Worm (Caenorhabditis elegans): ENCODE data around the gene decr-1.2.

The decr-1.2 gene

DNA sequence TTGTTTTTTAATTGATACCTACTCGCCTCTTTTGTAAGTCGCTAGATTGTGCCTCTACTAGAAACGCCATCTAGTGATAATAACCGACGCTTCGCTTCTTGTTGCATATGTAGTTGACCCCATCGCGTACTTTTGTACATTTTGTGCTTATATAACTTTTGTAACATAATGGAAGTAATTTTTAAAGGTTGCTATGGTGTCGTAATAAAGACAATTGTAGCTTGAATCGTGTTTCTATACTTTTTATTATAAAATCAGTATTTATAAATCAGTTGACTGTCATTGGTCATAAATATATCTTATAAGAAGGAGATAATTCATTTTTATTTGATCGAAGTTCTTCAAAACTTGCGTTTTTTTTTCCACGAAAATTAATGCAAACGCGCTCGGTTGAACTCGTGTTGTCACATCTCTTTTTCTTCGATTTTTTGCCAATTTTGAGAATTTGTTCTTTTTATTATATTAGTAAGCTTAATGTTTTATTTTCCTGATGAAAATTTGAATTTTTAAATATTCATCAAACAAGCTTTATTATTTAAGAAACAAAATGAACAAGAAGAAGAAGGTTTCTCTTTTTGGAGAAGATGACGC, 32.2 kb downstream of the decr-1.2 start, which contains the start of gene F54C9.9:
Gene F54C9.9, plus strand, starts transcription at position 541 of the 591 bp plus-strand sequence.
- TF ChIP-seq nfya-1 (tag; optimal IDR thresholded peaks at IDR 0.05; ENCODE audit: insufficient read depth) (peak; percentile 21), pha-4 (tag; optimal IDR thresholded peaks at IDR 0.05) (peak; percentile 71), nhr-67 (tag; optimal IDR thresholded peaks at IDR 0.05) (peak; percentile 35), lin-15B (tag; optimal IDR thresholded peaks at IDR 0.05) (peak; percentile 42), mdl-1 (tag; optimal IDR thresholded peaks at IDR 0.05) (no peak)

DNA sequence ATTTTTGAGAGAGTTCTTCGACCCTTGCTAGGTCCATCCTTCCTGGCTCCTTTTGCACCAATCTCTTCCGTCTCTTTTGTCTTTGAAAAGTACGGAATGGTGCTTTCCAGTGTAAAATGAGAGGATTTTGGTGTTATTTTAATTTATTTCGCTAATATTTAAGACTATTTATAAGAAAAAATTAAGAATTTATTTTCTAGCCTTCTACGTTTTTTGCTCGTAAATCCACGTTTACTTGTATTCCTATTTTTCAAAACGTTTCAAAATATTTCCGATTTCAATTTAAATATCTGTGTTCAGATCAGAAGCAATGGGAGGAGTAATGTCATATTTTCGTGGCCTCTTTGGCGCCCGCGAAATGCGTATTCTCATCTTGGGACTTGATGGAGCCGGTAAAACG, 36.3 kb downstream of the decr-1.2 start, which contains the start of gene arl-1:
Gene arl-1, plus strand, starts transcription at position 301 of the 400 bp plus-strand sequence.
- TF ChIP-seq elt-3 (tag; optimal IDR thresholded peaks at IDR 0.05): no peak
- TF ChIP-seq ZK546.5 (tag; optimal IDR thresholded peaks at IDR 0.05): no peak

DNA sequence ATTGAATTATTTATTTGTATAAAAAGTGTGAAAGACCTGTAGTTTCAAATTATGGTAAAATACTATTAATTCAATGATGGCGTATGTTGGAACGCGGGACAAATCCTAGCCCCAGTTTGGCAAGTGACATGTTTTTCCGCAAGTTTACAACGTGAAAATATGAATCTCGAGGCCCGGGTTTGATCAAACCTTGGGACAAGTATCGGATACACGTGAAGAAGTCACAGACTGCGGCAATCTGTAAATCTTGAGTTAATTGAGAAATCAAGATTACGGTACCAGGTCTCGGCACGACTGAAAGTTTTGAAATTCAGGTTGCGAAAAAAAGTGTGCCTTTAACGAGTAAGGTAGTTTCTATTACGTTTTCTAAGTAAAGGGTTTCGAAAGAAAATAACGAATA, 37.6 kb downstream of the decr-1.2 start:
- TF ChIP-seq ztf-4 (tag; optimal IDR thresholded peaks at IDR 0.05) (no peak), ama-1 (optimal IDR thresholded peaks at IDR 0.05) (no peak), elt-2 (tag; optimal IDR thresholded peaks at IDR 0.05) (no peak), snpc-4 (tag; optimal IDR thresholded peaks at IDR 0.05) (no peak), nhr-237 (tag; optimal IDR thresholded peaks at IDR 0.05) (no peak)

DNA sequence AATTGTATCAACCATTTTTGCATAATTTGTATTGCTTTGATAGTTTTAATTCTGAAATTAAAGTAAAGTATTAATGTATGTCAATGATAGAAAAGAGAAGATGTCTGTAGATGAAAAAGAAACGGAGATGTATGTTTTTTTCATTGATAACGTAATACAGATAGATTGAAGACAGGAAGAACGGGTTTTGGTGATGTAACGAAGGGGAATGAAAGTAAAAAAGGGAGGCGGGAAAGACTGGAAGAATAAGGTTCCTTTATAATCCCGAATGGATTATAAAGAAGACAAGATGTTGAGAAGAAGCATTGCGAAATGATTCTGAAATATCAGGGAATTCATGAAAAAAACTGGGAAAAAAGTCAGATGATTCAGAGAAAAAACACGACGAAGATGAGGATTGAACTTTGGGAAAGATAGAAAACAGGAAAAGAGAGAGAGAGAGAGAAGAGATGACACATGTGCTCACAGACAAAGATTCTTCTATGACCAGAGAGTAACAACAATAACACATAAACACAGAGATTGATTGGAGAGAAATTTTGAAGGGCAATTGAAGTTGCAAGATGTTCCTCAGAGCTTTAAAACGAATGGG, 39.7 kb downstream of the decr-1.2 start, which contains the start of gene F54C9.11:
Gene F54C9.11, minus strand, starts transcription at position 51 of the 592 bp plus-strand sequence.
- TF ChIP-seq pqm-1 (tag; optimal IDR thresholded peaks at IDR 0.05) (no peak), nhr-77 (tag; optimal IDR thresholded peaks at IDR 0.05) (no peak), nfya-1 (tag; optimal IDR thresholded peaks at IDR 0.05; ENCODE audit: insufficient read depth) (peak; percentile 47), egl-5 (tag; optimal IDR thresholded peaks at IDR 0.05) (peak; percentile 42), ceh-9 (tag; optimal IDR thresholded peaks at IDR 0.05) (no peak)

DNA sequence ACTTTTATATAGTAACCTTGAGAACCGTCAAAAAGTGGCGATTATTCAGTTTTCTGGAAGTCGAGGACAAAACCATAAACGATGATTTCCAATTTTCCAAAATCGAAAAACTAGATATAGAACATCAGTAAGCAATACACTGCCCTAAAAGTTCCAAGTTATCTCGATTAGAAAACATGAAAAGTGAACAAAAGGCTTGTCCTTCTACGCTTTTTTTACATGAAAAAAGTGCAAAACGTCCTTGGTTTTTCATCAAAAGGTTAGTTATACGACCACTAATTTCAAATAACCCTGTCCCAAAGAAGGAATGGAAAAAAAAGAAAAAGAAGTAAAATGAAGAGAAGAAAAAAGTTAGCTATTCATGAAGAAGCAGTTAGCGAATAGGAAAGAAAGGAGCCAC, 40.5 kb downstream of the decr-1.2 start:
- TF ChIP-seq fkh-10 (GFP tag; optimal IDR thresholded peaks at IDR 0.05) (no peak), nhr-25 (tag; optimal IDR thresholded peaks at IDR 0.05) (peak; percentile 56)

DNA sequence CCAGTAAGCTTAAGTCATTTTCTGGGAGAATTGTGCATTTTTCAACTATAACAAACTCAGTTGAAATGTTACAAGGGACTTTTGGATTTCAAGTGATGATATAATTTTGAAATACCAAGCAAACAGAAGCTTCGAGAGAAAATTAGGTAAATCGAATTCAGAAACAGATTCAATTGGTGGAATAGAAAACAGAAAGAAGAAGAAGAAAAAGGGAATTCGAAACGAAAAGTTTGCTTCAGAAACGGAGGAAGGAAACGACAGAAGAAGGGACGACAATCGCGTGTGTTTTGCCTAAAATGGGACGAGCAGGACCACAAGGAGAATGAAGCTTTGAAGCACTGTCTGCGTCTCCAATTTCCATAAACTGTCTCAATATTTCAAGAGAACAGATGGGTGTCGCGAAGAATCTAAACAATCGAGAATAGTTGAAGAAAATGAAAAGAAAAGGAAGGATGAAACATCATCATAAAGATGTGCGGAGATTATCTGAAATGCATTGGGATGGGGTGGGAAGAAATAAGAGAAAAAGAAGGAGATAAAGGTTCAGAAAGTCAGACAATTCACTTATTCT, 42.3 kb downstream of the decr-1.2 start:
- TF ChIP-seq elt-1 (tag; optimal IDR thresholded peaks at IDR 0.05) (peak; percentile 64), lin-39 (tag; optimal IDR thresholded peaks at IDR 0.05) (peak; percentile 18), aly-2 (tag; optimal IDR thresholded peaks at IDR 0.05) (no peak), nfya-1 (tag; optimal IDR thresholded peaks at IDR 0.05; ENCODE audit: insufficient read depth) (peak; percentile 14)

DNA sequence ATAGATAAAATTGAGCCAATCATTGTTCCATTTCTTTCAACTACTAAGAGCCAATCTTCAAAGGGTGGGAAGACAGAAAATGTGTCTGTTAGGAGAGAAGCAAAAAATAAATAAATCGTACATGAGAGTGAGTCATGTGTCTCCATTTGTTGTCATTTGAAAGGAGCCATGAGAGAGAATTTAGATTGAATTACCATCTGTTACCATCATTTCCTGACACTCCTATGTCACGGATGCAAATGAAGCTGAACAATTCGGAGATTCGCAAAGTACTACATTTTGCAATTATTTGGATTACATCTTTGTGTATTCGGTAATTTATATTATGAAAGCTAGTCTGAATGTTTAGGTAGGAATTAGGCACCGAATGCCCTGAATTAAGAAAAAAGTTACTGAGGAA, 43.0 kb downstream of the decr-1.2 start:
- TF ChIP-seq eor-1 (tag; optimal IDR thresholded peaks at IDR 0.05) (no peak), nhr-12 (tag; optimal IDR thresholded peaks at IDR 0.05) (no peak)

DNA sequence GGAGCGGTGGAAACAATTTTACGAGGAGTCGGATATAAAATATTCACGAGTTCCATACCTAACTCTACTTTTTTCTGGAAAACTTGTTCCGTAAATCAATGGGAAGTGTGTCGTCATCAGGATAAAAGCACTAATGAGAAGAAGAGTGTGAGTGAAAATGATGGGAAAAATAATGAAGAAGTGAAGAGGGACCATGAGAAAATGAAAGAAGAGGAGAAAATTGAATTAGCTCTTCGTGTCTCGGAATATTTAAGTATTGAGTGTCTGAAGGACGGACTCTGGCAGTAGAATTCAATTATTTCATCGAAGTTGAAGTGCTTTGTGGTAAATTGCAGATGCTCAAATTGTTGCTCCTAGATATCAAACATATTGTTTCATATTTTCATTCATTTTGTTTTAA, 43.8 kb downstream of the decr-1.2 start:
- TF ChIP-seq pha-4 (tag; optimal IDR thresholded peaks at IDR 0.05) (no peak), fkh-10 (GFP tag; optimal IDR thresholded peaks at IDR 0.05) (peak; percentile 47), nfya-1 (tag; optimal IDR thresholded peaks at IDR 0.05; ENCODE audit: insufficient read depth) (peak; percentile 30)

DNA sequence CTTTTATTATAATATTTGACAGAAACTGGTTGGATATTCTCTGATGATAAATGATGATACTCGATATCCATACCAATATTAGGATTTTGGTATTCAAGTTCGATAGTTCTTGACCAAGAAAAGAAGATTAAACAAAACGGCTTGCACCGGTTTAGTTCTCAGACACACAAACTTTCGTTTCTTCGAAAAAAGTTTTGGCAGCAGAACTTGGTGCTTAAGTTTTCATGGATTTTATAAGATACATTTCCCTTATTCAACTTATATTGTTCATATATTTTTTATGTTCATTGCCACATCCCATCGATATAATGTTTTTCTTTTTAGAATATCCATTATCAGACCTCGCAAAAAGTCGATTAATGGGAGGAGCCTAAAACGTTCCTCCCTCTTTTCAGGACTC, 45.3 kb downstream of the decr-1.2 start, which contains the start of gene aptf-4:
Gene aptf-4, plus strand, starts transcription at position 301 of the 400 bp plus-strand sequence.
- no peak for TF ChIP-seq lin-15B (tag; optimal IDR thresholded peaks at IDR 0.05)
- TF ChIP-seq nhr-67 (tag; optimal IDR thresholded peaks at IDR 0.05): no peak
- no peak for TF ChIP-seq sea-2 (GFP tag; optimal IDR thresholded peaks at IDR 0.05)
- no peak for TF ChIP-seq ZK546.5 (tag; optimal IDR thresholded peaks at IDR 0.05)
- no peak for TF ChIP-seq unc-39 (tag; optimal IDR thresholded peaks at IDR 0.05)
- TF ChIP-seq pqm-1 (tag; optimal IDR thresholded peaks at IDR 0.05): no peak
- no peak for TF ChIP-seq mdl-1 (tag; optimal IDR thresholded peaks at IDR 0.05)
- TF ChIP-seq daf-12 (tag; optimal IDR thresholded peaks at IDR 0.05): no peak
- no peak for TF ChIP-seq lsy-12 (tag; optimal IDR thresholded peaks at IDR 0.05)
- TF ChIP-seq ceh-16 (tag; optimal IDR thresholded peaks at IDR 0.05): no peak
- no peak for TF ChIP-seq unc-62 (GFP tag; optimal IDR thresholded peaks at IDR 0.05)
- TF ChIP-seq ceh-9 (tag; optimal IDR thresholded peaks at IDR 0.05): no peak

All from whole organism, L3 larva.